Fruit fly (Drosophila melanogaster): ENCODE measurements around the gene crp.

Gene crp

DNA sequence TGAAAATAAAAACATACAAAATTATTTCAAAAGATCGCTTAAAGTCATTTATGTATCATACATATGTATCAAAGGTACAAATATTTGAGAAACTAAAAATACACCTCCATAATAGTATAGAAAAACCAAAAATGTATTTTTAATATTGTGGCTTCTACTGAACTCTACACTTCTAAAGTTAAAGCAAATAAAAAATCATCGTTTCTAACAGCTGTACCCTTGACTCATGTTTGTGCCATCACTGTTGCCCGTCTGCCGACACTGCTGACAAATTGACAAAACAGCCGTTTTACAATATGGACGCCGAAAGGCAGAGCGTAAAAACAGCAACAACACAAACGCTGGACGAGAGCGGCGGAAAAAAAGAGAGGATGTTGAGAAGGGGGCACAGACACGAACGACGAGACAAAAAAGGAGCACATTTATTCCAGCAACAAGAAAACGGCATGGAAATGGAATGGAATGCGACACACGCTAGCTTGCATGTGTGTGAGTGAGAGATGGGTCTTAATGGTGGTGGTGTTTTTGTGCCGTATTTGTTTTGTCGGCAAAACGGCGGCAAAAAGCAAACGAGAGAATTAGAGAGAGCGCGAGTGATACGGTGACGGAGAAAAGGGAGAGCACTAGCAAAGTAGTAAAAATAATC lies 1.0 kb downstream of the crp start (continued):
- TF ChIP-seq sob (GFP tag; IDR thresholded peaks at IDR 0.05) (no peak), Fer2 (tag; optimal IDR thresholded peaks at IDR 0.05) (peak; percentile 64), CG32772 (GFP tag; IDR thresholded peaks at IDR 0.05) (no peak), CG12299 (tag; optimal IDR thresholded peaks at IDR 0.05) (peak; percentile 68), B-H1 (GFP tag; IDR thresholded peaks at IDR 0.05) (no peak), emc (GFP tag; optimal IDR thresholded peaks at IDR 0.05) (peak; percentile 61), gfzf (GFP tag; optimal IDR thresholded peaks at IDR 0.05) (no peak), CG12659 (GFP tag; optimal IDR thresholded peaks at IDR 0.05) (peak; percentile 88), CG18476 (GFP tag; optimal IDR thresholded peaks at IDR 0.05) (peak; percentile 78), br (optimal IDR thresholded peaks at IDR 0.05) (no peak), Chrac-16 (GFP tag; optimal IDR thresholded peaks at IDR 0.05) (peak; percentile 82), Optix (GFP tag; IDR thresholded peaks at IDR 0.05) (no peak), CG4854 (GFP tag; optimal IDR thresholded peaks at IDR 0.05) (peak; percentile 84), CG6272 (GFP tag; IDR thresholded peaks at IDR 0.05) (peak; percentile 72), CG8359 (GFP tag; optimal IDR thresholded peaks at IDR 0.05; ENCODE audit: borderline replicate concordance) (peak; percentile 77), D19A (tag; optimal IDR thresholded peaks at IDR 0.05) (peak; percentile 80), pita (GFP tag; optimal IDR thresholded peaks at IDR 0.05) (no peak), CG7963 (GFP tag; IDR thresholded peaks at IDR 0.05; ENCODE audit: partially characterized antibody) (no peak), CG10274 (GFP tag; optimal IDR thresholded peaks at IDR 0.05) (peak; percentile 75), BEAF-32 (GFP tag; optimal IDR thresholded peaks at IDR 0.05) (peak; percentile 49), dmrt11E (tag; optimal IDR thresholded peaks at IDR 0.05) (peak; percentile 81), otp (GFP tag; IDR thresholded peaks at IDR 0.05) (no peak), abd-A (tag; optimal IDR thresholded peaks at IDR 0.05) (peak; percentile 84), Max (GFP tag; optimal IDR thresholded peaks at IDR 0.05) (peak; percentile 66), tgo (GFP tag; IDR thresholded peaks at IDR 0.05) (no peak), CG9727 (GFP tag; optimal IDR thresholded peaks at IDR 0.05) (peak; percentile 86), Dll (GFP tag; IDR thresholded peaks at IDR 0.05; ENCODE audit: partially characterized antibody) (no peak), CG6175 (GFP tag; IDR thresholded peaks at IDR 0.05) (no peak), wor (GFP tag; IDR thresholded peaks at IDR 0.05) (no peak), Ets97D (GFP tag; optimal IDR thresholded peaks at IDR 0.05) (peak; percentile 56), CG17912 (GFP tag; optimal IDR thresholded peaks at IDR 0.05) (peak; percentile 40), CG32767 (GFP tag; IDR thresholded peaks at IDR 0.05) (no peak), fd96Cb (tag; optimal IDR thresholded peaks at IDR 0.05) (peak; percentile 83), fd102C (GFP tag; optimal IDR thresholded peaks at IDR 0.05) (no peak), CG7357 (GFP tag; IDR thresholded peaks at IDR 0.05) (peak; percentile 73; the same call in 1 of the 3 replicates), lbe (GFP tag; optimal IDR thresholded peaks at IDR 0.05) (no peak), Oli (tag; optimal IDR thresholded peaks at IDR 0.05) (peak; percentile 89), PHDP (tag; optimal IDR thresholded peaks at IDR 0.05) (peak; percentile 88), stc (GFP tag; IDR thresholded peaks at IDR 0.05) (no peak), pnt (GFP tag; optimal IDR thresholded peaks at IDR 0.05) (peak; percentile 72), ara (GFP tag; IDR thresholded peaks at IDR 0.05) (no peak), Sry-β (GFP tag; optimal IDR thresholded peaks at IDR 0.05) (peak; percentile 86), CG4617 (GFP tag; optimal IDR thresholded peaks at IDR 0.05; ENCODE audit: borderline replicate concordance) (peak; percentile 2), sna (GFP tag; IDR thresholded peaks at IDR 0.05; ENCODE audit: partially characterized antibody) (no peak), insv (GFP tag; optimal IDR thresholded peaks at IDR 0.05) (no peak), CG12219 (GFP tag; optimal IDR thresholded peaks at IDR 0.05) (peak; percentile 57), Sry-δ (GFP tag; optimal IDR thresholded peaks at IDR 0.05) (peak; percentile 41), Xrp1 (GFP tag; IDR thresholded peaks at IDR 0.05) (no peak), CG10959 (GFP tag; IDR thresholded peaks at IDR 0.05) (no peak), CG7928 (GFP tag; optimal IDR thresholded peaks at IDR 0.05) (peak; percentile 53)

Measured in whole organism, embryonic.